Worm (Caenorhabditis elegans): ENCODE measurements around the gene lst-2.

DNA sequence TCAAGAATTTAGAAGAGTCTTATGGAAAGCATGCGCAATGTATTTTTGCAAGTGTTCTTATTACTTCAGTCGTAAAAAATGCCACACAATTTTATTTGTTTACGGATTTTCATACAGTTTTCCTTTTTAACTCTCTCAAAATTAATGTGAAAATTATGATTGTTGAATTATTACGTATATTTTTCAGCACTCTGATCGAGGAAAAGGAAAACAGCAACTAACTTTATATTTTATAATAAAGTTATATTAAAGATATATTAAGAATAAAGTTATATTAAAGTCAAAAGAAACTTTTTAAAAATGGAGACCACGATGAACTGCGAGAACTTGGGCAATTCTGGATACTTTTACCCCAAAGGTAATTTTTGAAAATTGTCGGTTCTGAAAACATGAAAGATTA is 33.0 kb downstream of the lst-2 start, which contains the start of gene F14H12.2:
- TF ChIP-seq elt-3 (tag; optimal IDR thresholded peaks at IDR 0.05), result no peak
- no peak for TF ChIP-seq pqm-1 (tag; optimal IDR thresholded peaks at IDR 0.05)
